Worm (Caenorhabditis elegans) whole organism, midembryonic: ENCODE results near the gene sao-1.

Source experiments
- T22C8.4 ChIP-seq: fragments of 200-800 bp; sonication (Bioruptor generic); IDR thresholded peaks from 2 replicates; pipeline ENCODE4 v1.3.6; 2022; ENCODE audit warnings: missing genetic modification characterization, missing compliant biosample characterization
- cog-1 ChIP-seq: sonication (generic microtip); optimal IDR thresholded peaks from 2 replicates; lab custom pipeline; 2016; ENCODE audit warnings: missing genetic modification characterization, missing compliant biosample characterization
- flt-1 ChIP-seq: fragments of 200-800 bp; sonication (Bioruptor generic); IDR thresholded peaks from 2 replicates; pipeline ENCODE4 v1.3.6; 2022; ENCODE audit warnings: missing genetic modification characterization, missing compliant biosample characterization
- klf-2 ChIP-seq: fragments of 200-800 bp; sonication (Bioruptor generic); conservative IDR thresholded peaks from 2 replicates; pipeline ENCODE4 v1.3.6; 2022; ENCODE audit warnings: missing genetic modification reagents, missing genetic modification characterization, missing compliant biosample characterization
- med-1 ChIP-seq: sonication (generic microtip); optimal IDR thresholded peaks from 2 replicates; lab custom pipeline; 2017; ENCODE audit warnings: missing genetic modification characterization, mild to moderate bottlenecking, missing compliant biosample characterization, antibody characterized with exemption, missing genetic modification reagents; ENCODE audit not compliant: insufficient read depth
- ref-1 ChIP-seq: fragments of 200-800 bp; sonication (Bioruptor generic); conservative IDR thresholded peaks from 2 replicates; pipeline ENCODE4 v1.3.6; 2022; ENCODE audit warnings: missing genetic modification reagents, missing genetic modification characterization, missing compliant biosample characterization
- tab-1 ChIP-seq: fragments of 200-800 bp; sonication (Bioruptor generic); IDR thresholded peaks from 2 replicates; pipeline ENCODE4 v1.3.6; 2022; ENCODE audit warnings: missing genetic modification characterization, missing compliant biosample characterization
- ztf-23 ChIP-seq: fragments of 200-800 bp; sonication (Bioruptor generic); IDR thresholded peaks from 2 replicates; pipeline ENCODE4 v1.3.6; 2022; ENCODE audit warnings: missing genetic modification reagents, missing genetic modification characterization, missing compliant biosample characterization
- ztf-29 ChIP-seq: fragments of 200-800 bp; sonication (Bioruptor generic); IDR thresholded peaks from 2 replicates; pipeline ENCODE4 v1.3.6; 2022; ENCODE audit warnings: missing genetic modification reagents, missing genetic modification characterization, missing compliant biosample characterization

sao-1 gene

DNA sequence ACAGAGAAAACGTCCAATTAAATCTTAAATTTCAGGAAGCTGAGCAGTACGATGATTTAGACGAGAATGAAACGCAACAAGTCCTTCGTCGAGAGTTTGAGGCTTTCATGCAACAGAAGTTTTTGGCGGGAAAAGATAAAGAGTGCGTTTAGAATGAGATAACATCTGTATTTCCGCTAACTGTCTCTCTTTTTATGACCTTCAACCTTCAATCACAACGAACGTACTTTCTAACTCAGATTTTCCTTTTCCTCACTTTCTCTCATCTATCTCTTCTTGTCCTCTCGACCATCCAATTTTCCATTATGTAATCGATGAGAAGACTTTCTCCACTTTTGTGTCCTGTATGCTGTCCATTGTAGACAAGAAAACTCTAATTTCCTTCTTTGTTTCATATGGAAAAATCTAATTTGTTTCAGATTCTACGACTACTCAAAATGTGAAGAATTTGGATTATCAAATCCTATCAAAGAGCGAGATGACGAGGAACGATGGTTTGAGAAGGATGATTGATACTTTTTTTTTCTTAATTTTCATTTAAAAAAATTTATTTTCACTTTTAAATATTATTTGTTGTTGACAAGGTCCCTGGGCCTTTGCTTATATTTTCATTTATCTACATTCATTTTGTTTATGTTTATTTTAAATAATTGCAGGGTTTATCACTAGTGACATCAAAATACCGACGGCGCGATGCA lies at the start of gene sao-1:
sao-1 (plus strand) TSS at position 648 of the 698 bp plus-strand sequence.
- no peak for TF ChIP-seq ztf-29 (GFP tag; lab: Robert Waterston, UW)
- no peak for TF ChIP-seq tab-1 (GFP tag; lab: Robert Waterston, UW)
- no peak for TF ChIP-seq T22C8.4 (GFP tag; lab: Robert Waterston, UW)
- no peak for TF ChIP-seq ref-1
- TF ChIP-seq klf-2 (GFP tag; lab: Robert Waterston, UW): no peak
- TF ChIP-seq cog-1 (tag; lab: Kevin White, UChicago): no peak
- TF ChIP-seq flt-1 (GFP tag; lab: Robert Waterston, UW): no peak
- no peak for TF ChIP-seq med-1 (GFP tag; lab: Kevin White, UChicago)

DNA sequence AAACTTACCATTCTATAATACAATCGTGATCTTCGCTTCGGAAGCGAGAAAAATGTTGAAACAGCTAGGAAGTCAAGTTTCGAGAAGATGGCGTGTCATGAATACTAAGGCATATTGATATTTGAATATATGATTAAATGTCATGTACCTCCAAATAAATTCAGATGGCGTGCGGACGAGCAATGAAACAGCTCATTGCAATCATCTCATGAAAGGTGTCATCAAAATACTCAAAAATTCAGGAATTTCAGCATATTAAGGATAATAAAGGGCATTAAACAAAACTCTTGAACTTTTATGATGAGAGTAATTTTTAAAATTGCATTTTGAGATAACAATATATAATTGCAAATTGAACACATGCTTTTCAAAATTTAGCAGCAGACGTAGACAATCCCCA lies 48.3 kb upstream of the sao-1 start, which contains the start of gene gcy-32:
gcy-32 (minus strand) TSS at position 101 of the 400 bp plus-strand sequence.
- TF ChIP-seq T22C8.4 (GFP tag; lab: Robert Waterston, UW): no peak
- TF ChIP-seq ref-1: no peak
- no peak for TF ChIP-seq klf-2 (GFP tag; lab: Robert Waterston, UW)
- TF ChIP-seq cog-1 (tag; lab: Kevin White, UChicago): no peak
- TF ChIP-seq tab-1 (GFP tag; lab: Robert Waterston, UW): no peak
- TF ChIP-seq flt-1 (GFP tag; lab: Robert Waterston, UW): no peak
- TF ChIP-seq ztf-23 (GFP tag; lab: Robert Waterston, UW): no peak
- no peak for TF ChIP-seq med-1 (GFP tag; lab: Kevin White, UChicago)
- TF ChIP-seq ztf-29 (GFP tag; lab: Robert Waterston, UW): no peak

DNA sequence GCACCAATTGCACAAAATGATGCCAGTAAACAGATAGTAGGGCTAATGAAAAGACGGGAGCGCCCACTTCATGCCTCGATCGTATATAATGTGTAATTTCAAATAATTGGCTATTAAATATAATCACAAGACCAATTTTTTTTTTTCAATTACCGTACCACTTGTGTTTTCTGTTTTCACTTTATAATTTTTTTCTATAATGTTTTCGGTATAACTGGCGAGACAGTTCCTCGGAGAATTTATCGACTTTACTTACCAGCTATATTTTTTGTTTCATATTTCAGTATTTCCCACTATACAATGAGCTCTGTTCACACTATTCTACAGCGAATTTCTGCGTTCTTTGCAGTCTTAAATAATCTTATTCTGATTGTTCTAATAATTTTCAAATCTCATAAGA lies 47.5 kb upstream of the sao-1 start, which contains the start of gene str-252:
str-252 (plus strand) TSS at position 301 of the 400 bp plus-strand sequence.
- TF ChIP-seq T22C8.4 (GFP tag; lab: Robert Waterston, UW) (no peak), ztf-29 (GFP tag; lab: Robert Waterston, UW) (no peak), cog-1 (tag; lab: Kevin White, UChicago) (no peak), tab-1 (GFP tag; lab: Robert Waterston, UW) (no peak), ref-1 (no peak), flt-1 (GFP tag; lab: Robert Waterston, UW) (no peak), klf-2 (GFP tag; lab: Robert Waterston, UW) (no peak), ztf-23 (GFP tag; lab: Robert Waterston, UW) (no peak), med-1 (GFP tag; lab: Kevin White, UChicago) (no peak)

DNA sequence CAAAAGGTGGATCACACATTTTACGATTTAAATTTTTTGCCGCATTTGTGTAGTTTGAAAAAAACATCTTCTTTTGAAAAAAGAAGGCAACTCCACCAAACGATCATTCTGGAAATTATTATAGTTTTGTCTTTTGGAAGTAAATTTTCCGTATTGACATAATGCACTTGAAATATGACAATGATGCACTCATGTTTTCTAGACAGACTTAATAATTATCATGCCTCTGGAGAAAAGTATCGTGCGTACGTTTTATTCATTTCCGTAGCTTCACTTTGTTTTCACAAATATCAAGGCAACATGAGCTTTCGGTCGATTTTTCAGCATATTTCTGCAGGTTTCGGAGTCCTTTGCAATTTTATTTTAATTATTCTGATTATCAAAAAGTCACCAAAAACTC lies 45.4 kb upstream of the sao-1 start, which contains the start of gene str-250:
str-250 (plus strand) TSS at position 301 of the 400 bp plus-strand sequence.
- TF ChIP-seq T22C8.4 (GFP tag; lab: Robert Waterston, UW) (no peak), flt-1 (GFP tag; lab: Robert Waterston, UW) (no peak), med-1 (GFP tag; lab: Kevin White, UChicago) (no peak), ref-1 (no peak), klf-2 (GFP tag; lab: Robert Waterston, UW) (no peak), tab-1 (GFP tag; lab: Robert Waterston, UW) (no peak), ztf-23 (GFP tag; lab: Robert Waterston, UW) (no peak), cog-1 (tag; lab: Kevin White, UChicago) (no peak), ztf-29 (GFP tag; lab: Robert Waterston, UW) (no peak)

DNA sequence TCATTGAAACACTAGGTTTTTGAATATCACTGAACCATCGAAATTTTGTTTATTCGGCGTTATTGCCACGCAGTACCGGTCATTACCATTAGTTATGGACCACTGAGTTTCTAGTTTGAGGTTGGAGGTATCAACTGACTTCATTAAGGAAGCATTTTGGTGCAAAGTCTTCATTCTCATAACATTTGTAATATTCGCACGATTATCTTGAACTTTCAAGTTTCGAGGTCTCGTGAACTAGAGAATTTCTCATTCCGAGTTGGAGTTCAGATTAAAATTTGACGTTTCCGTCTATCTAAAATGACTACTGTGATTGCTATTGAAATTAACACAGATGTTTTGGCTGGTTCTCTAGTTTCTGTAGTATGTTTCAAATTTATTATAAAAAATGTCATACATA lies 43.0 kb upstream of the sao-1 start, which contains the start of gene srx-42:
srx-42 (plus strand) TSS at position 301 of the 400 bp plus-strand sequence.
- no peak for TF ChIP-seq ref-1
- TF ChIP-seq med-1 (GFP tag; lab: Kevin White, UChicago): no peak
- no peak for TF ChIP-seq tab-1 (GFP tag; lab: Robert Waterston, UW)
- no peak for TF ChIP-seq flt-1 (GFP tag; lab: Robert Waterston, UW)

DNA sequence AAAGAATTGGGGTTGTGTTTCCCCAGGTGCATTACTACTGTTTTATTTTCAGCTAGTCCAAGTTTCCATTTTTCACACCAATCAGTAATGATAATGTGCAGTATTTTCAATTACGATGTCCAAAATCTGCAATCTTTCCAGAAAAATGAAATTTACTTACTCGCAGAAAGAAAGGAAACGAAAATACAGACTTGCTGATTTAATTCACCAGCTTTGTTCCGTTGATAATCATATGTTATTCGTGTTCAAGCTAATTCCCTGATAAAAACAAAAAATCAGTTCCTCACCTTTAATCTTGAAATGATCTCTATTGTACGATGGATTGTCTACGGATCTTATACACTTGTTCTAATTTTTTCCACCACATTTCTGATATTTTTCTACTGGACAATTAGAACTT lies 39.9 kb upstream of the sao-1 start, which contains the start of gene srxa-11:
srxa-11 (plus strand) TSS at position 301 of the 400 bp plus-strand sequence.
- no peak for TF ChIP-seq T22C8.4 (GFP tag; lab: Robert Waterston, UW)
- TF ChIP-seq ztf-23 (GFP tag; lab: Robert Waterston, UW): no peak
- TF ChIP-seq tab-1 (GFP tag; lab: Robert Waterston, UW): no peak
- no peak for TF ChIP-seq cog-1 (tag; lab: Kevin White, UChicago)
- no peak for TF ChIP-seq ztf-29 (GFP tag; lab: Robert Waterston, UW)
- no peak for TF ChIP-seq ref-1
- no peak for TF ChIP-seq flt-1 (GFP tag; lab: Robert Waterston, UW)
- TF ChIP-seq med-1 (GFP tag; lab: Kevin White, UChicago): no peak
- no peak for TF ChIP-seq klf-2 (GFP tag; lab: Robert Waterston, UW)

DNA sequence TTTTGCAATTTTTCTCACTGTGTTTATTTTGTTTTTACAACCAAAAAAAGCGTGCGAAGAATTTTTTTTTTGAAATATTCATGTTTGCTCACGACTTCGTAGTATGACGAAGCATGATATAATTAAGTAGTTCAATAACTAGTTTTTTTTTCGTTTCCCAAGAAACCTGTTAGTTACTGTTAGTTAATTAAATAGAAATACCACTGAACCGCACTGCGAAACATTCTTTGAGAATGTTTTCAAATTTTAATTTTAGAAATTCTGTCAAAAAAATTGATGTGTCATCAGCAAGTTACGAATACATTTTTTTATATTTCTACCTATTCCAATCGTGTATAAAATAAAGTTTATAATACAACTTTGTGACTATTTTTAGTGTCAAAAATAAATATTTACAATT lies 37.3 kb upstream of the sao-1 start, which contains the start of gene srxa-12:
srxa-12 (plus strand) TSS at position 301 of the 400 bp plus-strand sequence.
- TF ChIP-seq klf-2 (GFP tag; lab: Robert Waterston, UW) (no peak), med-1 (GFP tag; lab: Kevin White, UChicago) (no peak), ztf-29 (GFP tag; lab: Robert Waterston, UW) (no peak), ref-1 (no peak), tab-1 (GFP tag; lab: Robert Waterston, UW) (no peak), T22C8.4 (GFP tag; lab: Robert Waterston, UW) (no peak), flt-1 (GFP tag; lab: Robert Waterston, UW) (no peak), ztf-23 (GFP tag; lab: Robert Waterston, UW) (no peak), cog-1 (tag; lab: Kevin White, UChicago) (no peak)

DNA sequence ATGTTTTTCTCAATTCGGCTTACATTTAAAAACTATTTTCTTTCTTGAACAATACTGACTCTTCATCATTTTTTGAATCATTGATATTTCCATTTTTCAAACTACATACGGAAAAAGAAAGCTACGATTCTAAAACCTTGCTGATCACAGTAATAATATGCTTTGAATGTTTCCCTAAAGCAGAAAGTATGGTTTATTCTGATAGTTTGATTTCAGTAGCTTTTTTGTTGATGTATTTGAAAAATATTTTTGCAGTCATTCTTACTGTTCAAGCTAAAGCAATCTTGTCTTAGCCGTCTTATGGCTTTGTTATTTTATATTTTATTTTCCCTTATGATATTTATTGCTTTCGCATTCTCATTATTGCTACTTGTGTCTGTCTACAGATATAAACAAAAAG lies 34.2 kb upstream of the sao-1 start, which contains the start of gene srxa-13:
srxa-13 (plus strand) TSS at position 301 of the 400 bp plus-strand sequence.
- TF ChIP-seq tab-1 (GFP tag; lab: Robert Waterston, UW) (no peak), ref-1 (no peak), med-1 (GFP tag; lab: Kevin White, UChicago) (no peak), ztf-29 (GFP tag; lab: Robert Waterston, UW) (no peak), klf-2 (GFP tag; lab: Robert Waterston, UW) (no peak), T22C8.4 (GFP tag; lab: Robert Waterston, UW) (no peak), flt-1 (GFP tag; lab: Robert Waterston, UW) (no peak), ztf-23 (GFP tag; lab: Robert Waterston, UW) (no peak)
